Worm (Caenorhabditis elegans) whole organism, young adult: ENCODE measurements around the gene phf-15.
A peak's percentile ranks its signal among the peaks of the same experiment; 100 is the strongest.

Experiments
- B0035.1 ChIP-seq: sonication (generic microtip); optimal IDR thresholded peaks from 2 replicates; lab custom pipeline; 2016; ENCODE audit warnings: missing genetic modification characterization, mild to moderate bottlenecking, missing compliant biosample characterization, missing genotype, missing genetic modification reagents
- C06A6.2 ChIP-seq: fragments of 200-800 bp; sonication (Bioruptor generic); conservative IDR thresholded peaks from 2 replicates; pipeline ENCODE4 v1.3.6; 2022; ENCODE audit warnings: missing genetic modification characterization, missing compliant biosample characterization
- F10E7.11 ChIP-seq: sonication (generic microtip); optimal IDR thresholded peaks from 2 replicates; lab custom pipeline; 2017; ENCODE audit warnings: mild to moderate bottlenecking, missing genetic modification characterization, moderate library complexity, missing compliant biosample characterization
- F22D6.2 ChIP-seq: sonication (generic microtip); optimal IDR thresholded peaks from 2 replicates; lab custom pipeline; 2016; ENCODE audit warnings: mild to moderate bottlenecking, missing genetic modification characterization, missing compliant biosample characterization
- F33H1.4 ChIP-seq: fragments of 200-800 bp; sonication (Bioruptor generic); IDR thresholded peaks from 2 replicates; pipeline ENCODE4 v1.3.6; 2022; ENCODE audit warnings: missing genetic modification reagents, missing genetic modification characterization, missing compliant biosample characterization
- F39B2.1 ChIP-seq: fragments of 200-800 bp; sonication (Bioruptor generic); IDR thresholded peaks from 2 replicates; pipeline ENCODE4 v1.3.6; 2022; ENCODE audit warnings: missing genetic modification reagents, missing genetic modification characterization, missing compliant biosample characterization
- F52B5.7 ChIP-seq: sonication (generic microtip); optimal IDR thresholded peaks from 2 replicates; lab custom pipeline; 2016; ENCODE audit warnings: mild to moderate bottlenecking, missing genetic modification characterization, missing compliant biosample characterization
- F55B11.4 ChIP-seq: sonication (generic microtip); optimal IDR thresholded peaks from 2 replicates; lab custom pipeline; 2016; ENCODE audit warnings: missing compliant biosample characterization, missing genetic modification characterization, borderline replicate concordance; ENCODE audit not compliant: insufficient read depth
- F57C9.4 ChIP-seq: sonication (generic microtip); optimal IDR thresholded peaks from 2 replicates; lab custom pipeline; 2017; ENCODE audit warnings: mild to moderate bottlenecking, missing genetic modification characterization, missing compliant biosample characterization
- T26A5.8 ChIP-seq: sonication (generic microtip); optimal IDR thresholded peaks from 2 replicates; lab custom pipeline; 2016; ENCODE audit warnings: missing genetic modification characterization, missing compliant biosample characterization
- Y53G8AR.9 ChIP-seq: fragments of 200-800 bp; sonication (Bioruptor generic); conservative IDR thresholded peaks from 2 replicates; pipeline ENCODE4 v1.3.6; 2022; ENCODE audit warnings: missing genetic modification reagents, missing genetic modification characterization, missing compliant biosample characterization
- Y67H2A.10 ChIP-seq: fragments of 200-800 bp; sonication (Bioruptor generic); conservative IDR thresholded peaks from 2 replicates; pipeline ENCODE4 v1.3.6; 2022; ENCODE audit warnings: missing genetic modification reagents, missing genetic modification characterization, missing compliant biosample characterization
- aptf-2 ChIP-seq: fragments of 200-800 bp; sonication (Bioruptor generic); conservative IDR thresholded peaks from 2 replicates; pipeline ENCODE4 v1.3.6; 2022; ENCODE audit warnings: missing genetic modification reagents, missing genetic modification characterization, missing compliant biosample characterization
- athp-1 ChIP-seq: sonication (generic microtip); optimal IDR thresholded peaks from 2 replicates; lab custom pipeline; 2017; ENCODE audit warnings: mild to moderate bottlenecking, missing genetic modification characterization, missing compliant biosample characterization
- attf-3 ChIP-seq: fragments of 200-800 bp; sonication (Bioruptor generic); conservative IDR thresholded peaks from 2 replicates; pipeline ENCODE4 v1.3.6; 2022; ENCODE audit warnings: missing genetic modification reagents, missing genetic modification characterization, missing compliant biosample characterization
- attf-6 ChIP-seq: fragments of 200-800 bp; sonication (Bioruptor generic); IDR thresholded peaks from 2 replicates; pipeline ENCODE4 v1.3.6; 2022; ENCODE audit warnings: missing genetic modification reagents, missing genetic modification characterization, missing compliant biosample characterization
- bed-1 ChIP-seq: fragments of 200-800 bp; sonication (Bioruptor generic); IDR thresholded peaks from 2 replicates; pipeline ENCODE4 v1.3.6; 2022; ENCODE audit warnings: missing genetic modification reagents, missing genetic modification characterization, missing compliant biosample characterization
- bed-2 ChIP-seq: fragments of 200-800 bp; sonication (Bioruptor generic); IDR thresholded peaks from 2 replicates; pipeline ENCODE4 v1.3.6; 2022; ENCODE audit warnings: missing genetic modification reagents, missing genetic modification characterization, missing compliant biosample characterization
- ccch-3 ChIP-seq: fragments of 200-800 bp; sonication (Bioruptor generic); optimal IDR thresholded peaks from 2 replicates; lab custom pipeline; 2018; ENCODE audit warnings: mild to moderate bottlenecking, missing genetic modification characterization, missing compliant biosample characterization
- ceh-27 ChIP-seq: fragments of 200-800 bp; sonication (Bioruptor generic); optimal IDR thresholded peaks from 2 replicates; lab custom pipeline; 2018; ENCODE audit warnings: mild to moderate bottlenecking, missing genetic modification characterization, moderate library complexity, missing compliant biosample characterization
- ceh-58 ChIP-seq: fragments of 200-800 bp; sonication (Bioruptor generic); IDR thresholded peaks from 2 replicates; pipeline ENCODE4 v1.3.6; 2022; ENCODE audit warnings: missing genetic modification characterization, missing compliant biosample characterization
- ceh-79 ChIP-seq: sonication (generic microtip); optimal IDR thresholded peaks from 2 replicates; lab custom pipeline; 2017; ENCODE audit warnings: mild to moderate bottlenecking, missing genetic modification characterization, missing compliant biosample characterization
- chd-7 ChIP-seq: sonication (generic microtip); optimal IDR thresholded peaks from 2 replicates; lab custom pipeline; 2016; ENCODE audit warnings: mild to moderate bottlenecking, missing genetic modification characterization, moderate library complexity, missing compliant biosample characterization
- die-1 ChIP-seq: sonication (generic microtip); optimal IDR thresholded peaks from 2 replicates; lab custom pipeline; 2016; ENCODE audit warnings: missing genotype, mild to moderate bottlenecking, missing genetic modification characterization, missing compliant biosample characterization
- dox-1 ChIP-seq: fragments of 200-800 bp; sonication (Bioruptor generic); IDR thresholded peaks from 2 replicates; pipeline ENCODE4 v1.3.6; 2022; ENCODE audit warnings: missing genetic modification reagents, missing genetic modification characterization, missing compliant biosample characterization
- dpff-1 ChIP-seq: sonication (generic microtip); optimal IDR thresholded peaks from 2 replicates; lab custom pipeline; 2017; ENCODE audit warnings: mild to moderate bottlenecking, missing genetic modification characterization, missing compliant biosample characterization
- gei-17 ChIP-seq: fragments of 200-800 bp; sonication (Bioruptor generic); optimal IDR thresholded peaks from 2 replicates; lab custom pipeline; 2018; ENCODE audit warnings: mild to moderate bottlenecking, missing genetic modification characterization, missing compliant biosample characterization
- hlh-12 ChIP-seq: sonication (generic microtip); optimal IDR thresholded peaks from 2 replicates; lab custom pipeline; 2016; ENCODE audit warnings: missing genetic modification characterization, missing compliant biosample characterization
- hmg-1.2 ChIP-seq: fragments of 200-800 bp; sonication (Bioruptor generic); IDR thresholded peaks from 2 replicates; pipeline ENCODE4 v1.3.6; 2022; ENCODE audit warnings: missing genetic modification reagents, missing genetic modification characterization, missing compliant biosample characterization
- hrde-1 ChIP-seq: sonication (generic microtip); optimal IDR thresholded peaks from 2 replicates; lab custom pipeline; 2016; ENCODE audit warnings: missing genetic modification characterization, mild to moderate bottlenecking, missing compliant biosample characterization, moderate library complexity, missing genotype, missing genetic modification reagents, borderline replicate concordance
- let-526 ChIP-seq: fragments of 200-800 bp; sonication (Bioruptor generic); IDR thresholded peaks from 2 replicates; pipeline ENCODE4 v1.3.6; 2022; ENCODE audit warnings: missing genetic modification reagents, missing genetic modification characterization, missing compliant biosample characterization
- lin-26 ChIP-seq: fragments of 200-800 bp; sonication (Bioruptor generic); IDR thresholded peaks from 2 replicates; pipeline ENCODE4 v1.3.6; 2022; ENCODE audit warnings: missing genetic modification reagents, missing genetic modification characterization, missing compliant biosample characterization
- lin-35 ChIP-seq, 3 experiments: fragments of 150-350 bp in 2 of 3; sonication (generic microtip) in 1 of 3; optimal IDR thresholded peaks; 2 replicates each; lab custom pipeline; 2014 to 2018; ENCODE audit warnings: missing biosample characterization in 3 of 3, missing genetic modification characterization in 3 of 3, missing genetic modification reagents in 3 of 3
- lin-54 ChIP-seq: fragments of 200-800 bp; sonication (Bioruptor generic); optimal IDR thresholded peaks from 2 replicates; lab custom pipeline; 2018; ENCODE audit warnings: mild to moderate bottlenecking, missing genetic modification characterization, missing compliant biosample characterization
- lir-1 ChIP-seq: fragments of 200-800 bp; sonication (Bioruptor generic); conservative IDR thresholded peaks from 2 replicates; pipeline ENCODE4 v1.3.6; 2022; ENCODE audit warnings: missing genetic modification reagents, missing genetic modification characterization, missing compliant biosample characterization
- madf-8 ChIP-seq: fragments of 200-800 bp; sonication (Bioruptor generic); conservative IDR thresholded peaks from 2 replicates; pipeline ENCODE4 v1.3.6; 2022; ENCODE audit warnings: missing genetic modification reagents, missing genetic modification characterization, missing compliant biosample characterization
- mel-28 ChIP-seq: sonication (generic microtip); optimal IDR thresholded peaks from 2 replicates; lab custom pipeline; 2016; ENCODE audit warnings: borderline replicate concordance, mild to moderate bottlenecking, missing genetic modification characterization, missing compliant biosample characterization
- nfya-1 ChIP-seq: sonication (generic microtip); optimal IDR thresholded peaks from 2 replicates; lab custom pipeline; 2017; ENCODE audit warnings: antibody characterized with exemption, missing compliant biosample characterization, missing genetic modification characterization, borderline replicate concordance; ENCODE audit not compliant: insufficient read depth
- nfyb-1 ChIP-seq: fragments of 200-800 bp; sonication (Bioruptor generic); IDR thresholded peaks from 2 replicates; pipeline ENCODE4 v1.3.6; 2022; ENCODE audit warnings: missing genetic modification reagents, missing genetic modification characterization, missing compliant biosample characterization
- nhr-120 ChIP-seq: fragments of 200-800 bp; sonication (Bioruptor generic); IDR thresholded peaks from 2 replicates; pipeline ENCODE4 v1.3.6; 2022; ENCODE audit warnings: missing genetic modification characterization, missing compliant biosample characterization
- rpc-1 ChIP-seq, 2 experiments: fragments of 150-350 bp in 1 of 2; sonication (generic microtip) in 1 of 2; optimal IDR thresholded peaks; 2 replicates each; lab custom pipeline; 2014 to 2018; ENCODE audit warnings: missing biosample characterization in 1 of 2, missing genetic modification characterization in 1 of 2, missing genetic modification reagents in 1 of 2, missing genotype in 1 of 2
- somi-1 ChIP-seq: fragments of 200-800 bp; sonication (Bioruptor generic); optimal IDR thresholded peaks from 2 replicates; lab custom pipeline; 2018; ENCODE audit warnings: mild to moderate bottlenecking, missing genetic modification characterization, missing compliant biosample characterization
- unc-130 ChIP-seq: sonication (generic microtip); optimal IDR thresholded peaks from 2 replicates; lab custom pipeline; 2016; ENCODE audit warnings: missing genetic modification reagents, missing genetic modification characterization, missing compliant biosample characterization
- unc-62 ChIP-seq: fragments of 150-350 bp; optimal IDR thresholded peaks from 2 replicates; lab custom pipeline; 2014; ENCODE audit warnings: missing biosample characterization, missing genetic modification reagents, missing genetic modification characterization
- xnd-1 ChIP-seq: sonication (generic microtip); optimal IDR thresholded peaks from 2 replicates; lab custom pipeline; 2016; ENCODE audit warnings: missing genotype, missing genetic modification reagents, missing genetic modification characterization, missing compliant biosample characterization
- zfh-2 ChIP-seq: fragments of 200-800 bp; sonication (Bioruptor generic); conservative IDR thresholded peaks from 2 replicates; pipeline ENCODE4 v1.3.6; 2022; ENCODE audit warnings: missing genetic modification reagents, missing genetic modification characterization, missing compliant biosample characterization
- zim-3 ChIP-seq: sonication (generic microtip); optimal IDR thresholded peaks from 2 replicates; lab custom pipeline; 2017; ENCODE audit warnings: mild to moderate bottlenecking, missing genetic modification characterization, moderate library complexity, missing compliant biosample characterization
- ztf-22 ChIP-seq: fragments of 200-800 bp; sonication (Bioruptor generic); optimal IDR thresholded peaks from 2 replicates; lab custom pipeline; 2018; ENCODE audit warnings: mild to moderate bottlenecking, missing genetic modification characterization, moderate library complexity, missing compliant biosample characterization
- ztf-28 ChIP-seq: fragments of 200-800 bp; sonication (Bioruptor generic); IDR thresholded peaks from 2 replicates; pipeline ENCODE4 v1.3.6; 2022; ENCODE audit warnings: missing genetic modification reagents, missing genetic modification characterization, missing compliant biosample characterization

The phf-15 gene

DNA sequence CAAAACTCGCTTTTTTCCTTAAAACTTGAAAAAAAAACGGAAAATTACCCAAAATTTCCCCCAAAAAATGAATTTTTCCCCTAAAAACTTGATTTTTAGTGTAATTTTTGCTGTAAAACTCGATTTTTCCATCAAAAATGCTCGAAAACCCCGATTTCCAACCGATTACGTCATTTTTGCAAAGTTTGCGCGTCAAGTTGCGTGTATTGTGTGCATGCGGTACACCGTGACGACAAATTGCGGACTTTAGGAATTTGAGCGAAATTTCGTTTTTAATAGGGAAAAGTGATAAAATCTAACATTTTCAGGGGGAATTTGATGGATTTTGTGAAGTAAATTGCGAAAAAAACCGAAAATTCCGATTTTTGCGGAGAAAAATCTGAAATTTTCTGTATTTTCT lies 1.3 kb downstream of the phf-15 start (continued):
- TF ChIP-seq F52B5.7 (no peak), athp-1 (tag; lab: Kevin White, UChicago) (peak; percentile 24), lin-54 (GFP tag; lab: Kevin White, UChicago) (peak; percentile 44), mel-28 (tag; lab: Kevin White, UChicago) (peak; percentile 19), ztf-22 (no peak), ccch-3 (GFP tag; lab: Kevin White, UChicago) (no peak), F55B11.4 (no peak), lin-26 (GFP tag; lab: Robert Waterston, UW) (no peak), aptf-2 (GFP tag; lab: Robert Waterston, UW) (no peak), dpff-1 (no peak), lir-1 (GFP tag; lab: Robert Waterston, UW) (no peak), T26A5.8 (tag; lab: Kevin White, UChicago) (no peak), let-526 (GFP tag; lab: Robert Waterston, UW) (no peak), attf-6 (GFP tag; lab: Robert Waterston, UW) (no peak), nfyb-1 (GFP tag; lab: Robert Waterston, UW) (no peak), bed-1 (GFP tag; lab: Robert Waterston, UW) (no peak), lin-35 (GFP tag; optimal IDR thresholded peaks at IDR 0.05; lab: Kevin White, UChicago) (peak in 1 of 3 experiments; percentile 57), attf-3 (GFP tag; lab: Robert Waterston, UW) (no peak), rpc-1 (optimal IDR thresholded peaks at IDR 0.05; lab: Kevin White, UChicago) (no peak), rpc-1 (tag; optimal IDR thresholded peaks at IDR 0.05; lab: Kevin White, UChicago) (no peak), F10E7.11 (no peak), zfh-2 (no peak), F57C9.4 (tag; lab: Kevin White, UChicago) (no peak), Y53G8AR.9 (GFP tag; lab: Robert Waterston, UW) (no peak), zim-3 (no peak), ztf-28 (GFP tag; lab: Robert Waterston, UW) (no peak), xnd-1 (tag; lab: Kevin White, UChicago) (no peak), F22D6.2 (tag; lab: Kevin White, UChicago) (no peak), ceh-79 (no peak), bed-2 (GFP tag; lab: Robert Waterston, UW) (no peak), unc-62 (GFP tag; lab: Kevin White, UChicago) (no peak), ceh-58 (GFP tag; lab: Robert Waterston, UW) (no peak), die-1 (no peak), unc-130 (no peak), F33H1.4 (GFP tag; lab: Robert Waterston, UW) (peak; percentile 57), F39B2.1 (no peak), chd-7 (tag; lab: Kevin White, UChicago) (no peak), nfya-1 (tag; lab: Kevin White, UChicago) (no peak), Y67H2A.10 (GFP tag; lab: Robert Waterston, UW) (no peak), hlh-12 (tag; lab: Kevin White, UChicago) (no peak), gei-17 (GFP tag; lab: Kevin White, UChicago) (no peak), dox-1 (GFP tag; lab: Robert Waterston, UW) (no peak; the same call in 1 of the 2 replicates), B0035.1 (no peak), hmg-1.2 (peak; percentile 38), somi-1 (GFP tag; lab: Kevin White, UChicago) (no peak), hrde-1 (no peak), nhr-120 (GFP tag; lab: Robert Waterston, UW) (no peak), ceh-27 (no peak), C06A6.2 (GFP tag; lab: Robert Waterston, UW) (no peak), madf-8 (GFP tag; lab: Robert Waterston, UW) (no peak)
